Fruit fly (Drosophila melanogaster) whole organism, embryonic: ENCODE measurements around the gene Pak.

Source experiments
- ATbp ChIP-seq: fragments of 200-800 bp; sonication (Bioruptor generic); optimal IDR thresholded peaks from 2 replicates; lab custom pipeline; 2017; ENCODE audit warnings: missing biosample characterization, mild to moderate bottlenecking, missing genetic modification characterization, missing genetic modification reagents
- Blimp-1 ChIP-seq: fragments of 200-800 bp; sonication (Bioruptor generic); optimal IDR thresholded peaks from 3 replicates; lab custom pipeline; 2018; ENCODE audit warnings: missing biosample characterization, missing genetic modification characterization, mild to moderate bottlenecking, moderate library complexity, missing genetic modification reagents
- CG11695 ChIP-seq: fragments of 200-800 bp; sonication (Bioruptor generic); IDR thresholded peaks from 3 replicates; pipeline ENCODE4 v1.3.6; 2022; ENCODE audit warnings: missing biosample characterization, missing genetic modification characterization
- CG12071 ChIP-seq: fragments of 200-800 bp; sonication (Bioruptor generic); optimal IDR thresholded peaks from 3 replicates; lab custom pipeline; 2018; ENCODE audit warnings: missing biosample characterization, mild to moderate bottlenecking, missing genetic modification characterization
- CG13287 ChIP-seq: fragments of 200-800 bp; sonication (Bioruptor generic); IDR thresholded peaks from 2 replicates; pipeline ENCODE4 v1.3.6; 2022; ENCODE audit warnings: missing biosample characterization, missing genetic modification characterization; ENCODE audit not compliant: partially characterized antibody
- CG13775 ChIP-seq: fragments of 200-800 bp; sonication (Bioruptor generic); optimal IDR thresholded peaks from 3 replicates; lab custom pipeline; 2017; ENCODE audit warnings: missing biosample characterization, mild to moderate bottlenecking, missing genetic modification characterization
- CG13894 ChIP-seq: fragments of 200-800 bp; sonication (Bioruptor generic); optimal IDR thresholded peaks from 3 replicates; lab custom pipeline; 2018; ENCODE audit warnings: missing biosample characterization, mild to moderate bottlenecking, missing genetic modification characterization, moderate library complexity
- CG14014 ChIP-seq: fragments of 200-800 bp; sonication (Bioruptor generic); IDR thresholded peaks from 2 replicates; pipeline ENCODE4 v1.3.6; 2022; ENCODE audit warnings: missing biosample characterization, missing genetic modification characterization
- CG14965 ChIP-seq: fragments of 200-800 bp; sonication (Bioruptor generic); optimal IDR thresholded peaks from 2 replicates; lab custom pipeline; 2016; ENCODE audit warnings: missing biosample characterization, missing genetic modification characterization, borderline replicate concordance
- CG16779 ChIP-seq: fragments of 200-800 bp; sonication (Bioruptor generic); IDR thresholded peaks from 2 replicates; pipeline ENCODE4 v1.3.6; 2022; ENCODE audit warnings: missing biosample characterization, missing genetic modification characterization
- CG2199 ChIP-seq: fragments of 200-800 bp; sonication (Bioruptor generic); IDR thresholded peaks from 3 replicates; pipeline ENCODE4 v1.3.6; 2022; ENCODE audit warnings: missing biosample characterization, missing genetic modification characterization
- CG32532 ChIP-seq: fragments of 200-800 bp; sonication (Bioruptor generic); IDR thresholded peaks from 2 replicates; pipeline ENCODE4 v1.3.6; 2022; ENCODE audit warnings: missing biosample characterization, missing genetic modification characterization
- CG33213 ChIP-seq: fragments of 200-800 bp; sonication (Bioruptor generic); optimal IDR thresholded peaks from 3 replicates; lab custom pipeline; 2016; ENCODE audit warnings: missing biosample characterization, missing genetic modification characterization
- CG3838 ChIP-seq: fragments of 200-800 bp; sonication (Bioruptor generic); optimal IDR thresholded peaks from 3 replicates; lab custom pipeline; 2016; ENCODE audit warnings: missing biosample characterization, missing genetic modification characterization
- CG42726 ChIP-seq: fragments of 200-800 bp; sonication (Bioruptor generic); IDR thresholded peaks from 2 replicates; pipeline ENCODE4 v1.3.6; 2022; ENCODE audit warnings: missing biosample characterization, missing genetic modification characterization; ENCODE audit not compliant: partially characterized antibody
- CG4854 ChIP-seq: fragments of 200-800 bp; sonication (Bioruptor generic); optimal IDR thresholded peaks from 2 replicates; lab custom pipeline; 2016; ENCODE audit warnings: missing biosample characterization, missing genetic modification characterization, inconsistent platforms
- CG6254 ChIP-seq: fragments of 200-800 bp; sonication (Bioruptor generic); optimal IDR thresholded peaks from 3 replicates; lab custom pipeline; 2017; ENCODE audit warnings: mild to moderate bottlenecking, missing biosample characterization, missing genetic modification reagents, missing genetic modification characterization
- CG6689 ChIP-seq: fragments of 200-800 bp; sonication (Bioruptor generic); IDR thresholded peaks from 2 replicates; pipeline ENCODE4 v1.3.6; 2022; ENCODE audit warnings: missing biosample characterization, missing genetic modification characterization
- CG6854 ChIP-seq: fragments of 200-800 bp; sonication (Bioruptor generic); optimal IDR thresholded peaks from 3 replicates; lab custom pipeline; 2017; ENCODE audit warnings: missing biosample characterization, mild to moderate bottlenecking, missing genetic modification characterization
- CG7786 ChIP-seq: fragments of 200-800 bp; sonication (Bioruptor generic); optimal IDR thresholded peaks from 2 replicates; lab custom pipeline; 2016; ENCODE audit warnings: missing biosample characterization, missing genetic modification characterization
- CG7839 ChIP-seq: fragments of 200-800 bp; sonication (Bioruptor generic); optimal IDR thresholded peaks from 3 replicates; lab custom pipeline; 2018; ENCODE audit warnings: missing biosample characterization, mild to moderate bottlenecking, missing genetic modification characterization, moderate library complexity
- CG9437 ChIP-seq: fragments of 200-800 bp; sonication (Bioruptor generic); optimal IDR thresholded peaks from 2 replicates; lab custom pipeline; 2018; ENCODE audit warnings: missing biosample characterization, mild to moderate bottlenecking, missing genetic modification characterization
- CTCF ChIP-seq: fragments of 200-800 bp; sonication (Bioruptor generic); optimal IDR thresholded peaks from 2 replicates; lab custom pipeline; 2017; ENCODE audit warnings: missing biosample characterization, mild to moderate bottlenecking, missing genetic modification characterization, moderate library complexity
- Dek ChIP-seq: fragments of 200-800 bp; sonication (Bioruptor generic); optimal IDR thresholded peaks from 3 replicates; lab custom pipeline; 2019; ENCODE audit warnings: missing biosample characterization, mild to moderate bottlenecking, missing genetic modification characterization, moderate library complexity
- Dip2 ChIP-seq: fragments of 200-800 bp; sonication (Bioruptor generic); IDR thresholded peaks from 2 replicates; pipeline ENCODE4 v1.3.6; 2022; ENCODE audit warnings: missing biosample characterization, missing genetic modification characterization
- Drgx ChIP-seq: fragments of 200-800 bp; sonication (Bioruptor generic); IDR thresholded peaks from 2 replicates; pipeline ENCODE4 v1.3.6; 2022; ENCODE audit warnings: missing biosample characterization, missing genetic modification characterization
- Mrtf ChIP-seq: fragments of 200-800 bp; sonication (Bioruptor generic); IDR thresholded peaks from 3 replicates; pipeline ENCODE4 v1.3.6; 2022; ENCODE audit warnings: missing biosample characterization, missing genetic modification characterization
- Neu2 ChIP-seq: fragments of 200-800 bp; sonication (Bioruptor generic); optimal IDR thresholded peaks from 3 replicates; lab custom pipeline; 2016; ENCODE audit warnings: missing biosample characterization, missing genetic modification characterization, borderline replicate concordance
- Nf-YA ChIP-seq: fragments of 200-800 bp; sonication (Bioruptor generic); IDR thresholded peaks from 2 replicates; pipeline ENCODE4 v1.3.6; 2022; ENCODE audit warnings: missing biosample characterization, missing genetic modification characterization
- Nf-YB ChIP-seq: fragments of 200-800 bp; sonication (Bioruptor generic); optimal IDR thresholded peaks from 3 replicates; lab custom pipeline; 2019; ENCODE audit warnings: missing biosample characterization, mild to moderate bottlenecking, missing genetic modification characterization, moderate library complexity
- Oaz ChIP-seq: fragments of 200-800 bp; sonication (Bioruptor generic); IDR thresholded peaks from 2 replicates; pipeline ENCODE4 v1.3.6; 2022; ENCODE audit warnings: missing biosample characterization, missing genetic modification characterization
- Oli ChIP-seq: fragments of 200-800 bp; sonication (Bioruptor generic); optimal IDR thresholded peaks from 2 replicates; lab custom pipeline; 2018; ENCODE audit warnings: missing biosample characterization, mild to moderate bottlenecking, missing genetic modification characterization, moderate library complexity
- Ssrp ChIP-seq: fragments of 200-800 bp; sonication (Bioruptor generic); optimal IDR thresholded peaks from 2 replicates; lab custom pipeline; 2018; ENCODE audit warnings: missing biosample characterization, mild to moderate bottlenecking, missing genetic modification characterization, moderate library complexity
- al ChIP-seq: fragments of 200-800 bp; sonication (Bioruptor generic); IDR thresholded peaks from 2 replicates; pipeline ENCODE4 v1.3.6; 2022; ENCODE audit warnings: missing biosample characterization, missing genetic modification characterization
- az2 ChIP-seq: fragments of 200-800 bp; sonication (Bioruptor generic); optimal IDR thresholded peaks from 3 replicates; lab custom pipeline; 2016; ENCODE audit warnings: missing biosample characterization, missing genetic modification characterization
- bab2 ChIP-seq: fragments of 200-800 bp; sonication (Bioruptor generic); optimal IDR thresholded peaks from 2 replicates; lab custom pipeline; 2016; ENCODE audit warnings: missing biosample characterization, missing genetic modification characterization
- bowl ChIP-seq: fragments of 200-800 bp; sonication (Bioruptor generic); IDR thresholded peaks from 2 replicates; pipeline ENCODE4 v1.3.6; 2022; ENCODE audit warnings: missing biosample characterization, missing genetic modification characterization
- cad ChIP-seq: fragments of >200 bp; optimal IDR thresholded peaks from 2 replicates; lab custom pipeline; 2017; ENCODE audit warnings: missing biosample characterization, missing genetic modification characterization
- chn ChIP-seq: fragments of 200-800 bp; sonication (Bioruptor generic); optimal IDR thresholded peaks from 2 replicates; lab custom pipeline; 2016; ENCODE audit warnings: missing biosample characterization, missing genetic modification characterization
- fru ChIP-seq: fragments of >200 bp; optimal IDR thresholded peaks from 2 replicates; lab custom pipeline; 2017
- gsb-n ChIP-seq: fragments of 200-800 bp; sonication (Bioruptor generic); optimal IDR thresholded peaks from 3 replicates; lab custom pipeline; 2018; ENCODE audit warnings: missing biosample characterization, mild to moderate bottlenecking, missing genetic modification characterization
- gt ChIP-seq: fragments of 200-800 bp; sonication (Bioruptor generic); IDR thresholded peaks from 2 replicates; pipeline ENCODE4 v1.3.6; 2022; ENCODE audit warnings: missing biosample characterization, missing genetic modification characterization
- oc ChIP-seq: fragments of 200-800 bp; sonication (Bioruptor generic); optimal IDR thresholded peaks from 2 replicates; lab custom pipeline; 2018; ENCODE audit warnings: missing biosample characterization, mild to moderate bottlenecking, missing genetic modification characterization, moderate library complexity
- onecut ChIP-seq: fragments of 200-800 bp; sonication (Bioruptor generic); IDR thresholded peaks from 2 replicates; pipeline ENCODE4 v1.3.6; 2022; ENCODE audit warnings: missing biosample characterization, missing genetic modification characterization
- pb ChIP-seq: fragments of 200-800 bp; sonication (Bioruptor generic); optimal IDR thresholded peaks from 3 replicates; lab custom pipeline; 2016; ENCODE audit warnings: missing biosample characterization, missing genetic modification characterization
- prd ChIP-seq, 3 experiments: fragments of >200 bp in 2 of 3; fragments of 200-800 bp in 1 of 3; sonication (Bioruptor generic) in 1 of 3; optimal IDR thresholded peaks in 2 of 3; IDR thresholded peaks in 1 of 3; 2 replicates in 2 of 3; 3 replicates in 1 of 3; pipeline versions ENCODE4 v1.3.6 to Lab custom; 2017 to 2022; ENCODE audit warnings: missing biosample characterization in 1 of 3, missing genetic modification characterization in 1 of 3
- schlank ChIP-seq: fragments of 200-800 bp; sonication (Bioruptor generic); optimal IDR thresholded peaks from 2 replicates; lab custom pipeline; 2018; ENCODE audit warnings: missing biosample characterization, mild to moderate bottlenecking, missing genetic modification characterization
- scrt ChIP-seq: fragments of 200-800 bp; sonication (Bioruptor generic); optimal IDR thresholded peaks from 2 replicates; lab custom pipeline; 2018; ENCODE audit warnings: missing biosample characterization, mild to moderate bottlenecking, missing genetic modification characterization, moderate library complexity
- sd ChIP-seq: fragments of 200-800 bp; sonication (Bioruptor generic); optimal IDR thresholded peaks from 3 replicates; lab custom pipeline; 2018; ENCODE audit warnings: missing biosample characterization, mild to moderate bottlenecking, missing genetic modification characterization, moderate library complexity
- sens ChIP-seq: fragments of 200-800 bp; sonication (Bioruptor generic); peaks from one replicate; lab custom pipeline; 2016; ENCODE audit warnings: missing biosample characterization, missing genetic modification characterization
- sisA ChIP-seq: fragments of 200-800 bp; sonication (Bioruptor generic); IDR thresholded peaks from 2 replicates; pipeline ENCODE4 v1.3.6; 2022; ENCODE audit warnings: missing biosample characterization, missing genetic modification characterization
- slbo ChIP-seq: fragments of 200-800 bp; sonication (Bioruptor generic); IDR thresholded peaks from 2 replicates; pipeline ENCODE4 v1.3.6; 2022; ENCODE audit warnings: missing biosample characterization, missing genetic modification characterization
- toy ChIP-seq: fragments of 200-800 bp; sonication (Bioruptor generic); IDR thresholded peaks from 2 replicates; pipeline ENCODE4 v1.3.6; 2022; ENCODE audit warnings: missing biosample characterization, missing genetic modification characterization

Pak gene

dm6 chr3R:6351181-6351580 lies 485 bp downstream of the Pak start (continued):
- TF ChIP-seq CG14965 (GFP tag; lab: Kevin White, UChicago), result no peak
- TF ChIP-seq CG13894, result no peak
- no peak for TF ChIP-seq al (GFP tag; lab: Robert Waterston, UW)
- no peak for TF ChIP-seq Mrtf (GFP tag; lab: Robert Waterston, UW)
- no peak for TF ChIP-seq gsb-n
- no peak for TF ChIP-seq CG13287
- no peak for TF ChIP-seq bab2
- TF ChIP-seq CG13775, result no peak
- no peak for TF ChIP-seq az2 (GFP tag; lab: Kevin White, UChicago)
- no peak for TF ChIP-seq Ssrp (tag; lab: Kevin White, UChicago)
- peak; percentile 100 for TF ChIP-seq CG6254 (GFP tag; lab: Kevin White, UChicago)
- no peak for TF ChIP-seq Dek (tag; lab: Kevin White, UChicago)
- no peak for TF ChIP-seq Oaz
- TF ChIP-seq onecut (GFP tag; lab: Robert Waterston, UW), result peak; percentile 84
- no peak for TF ChIP-seq CG33213 (GFP tag; lab: Kevin White, UChicago)
- TF ChIP-seq fru (lab: Kevin White, UChicago), result no peak
- TF ChIP-seq ATbp (GFP tag; lab: Kevin White, UChicago), result no peak
- no peak for TF ChIP-seq Nf-YA
- no peak for TF ChIP-seq CG12071 (GFP tag; lab: Kevin White, UChicago)
- TF ChIP-seq CG16779 (GFP tag; lab: Robert Waterston, UW), result 0 out of 2 replicates have a peak, but pooled peaks have one; percentile 16
- no peak for TF ChIP-seq pb
- TF ChIP-seq Nf-YB (GFP tag; lab: Kevin White, UChicago), result peak; percentile 21
- TF ChIP-seq CTCF, result no peak
- TF ChIP-seq chn (GFP tag; lab: Kevin White, UChicago), result no peak
- no peak; the same call in 2 of the 3 replicates for TF ChIP-seq CG11695 (GFP tag; lab: Robert Waterston, UW)
- peak; percentile 22 for TF ChIP-seq CG9437
- TF ChIP-seq oc, result no peak
- no peak for TF ChIP-seq prd (optimal IDR thresholded peaks at IDR 0.05; lab: Kevin White, UChicago)
- TF ChIP-seq prd (GFP tag; IDR thresholded peaks at IDR 0.05; lab: Robert Waterston, UW), result no peak
- no peak for TF ChIP-seq gt
- no peak for TF ChIP-seq bowl
- TF ChIP-seq cad (GFP tag; lab: Kevin White, UChicago), result peak; percentile 61
- TF ChIP-seq Neu2 (GFP tag; lab: Kevin White, UChicago), result peak; percentile 39
- TF ChIP-seq Blimp-1 (GFP tag; lab: Kevin White, UChicago), result no peak
- TF ChIP-seq CG6854, result no peak
- TF ChIP-seq CG7786 (GFP tag; lab: Kevin White, UChicago), result no peak

- TF ChIP-seq schlank (tag; lab: Kevin White, UChicago) (no peak), sisA (GFP tag; lab: Robert Waterston, UW) (no peak), Drgx (GFP tag; lab: Robert Waterston, UW) (peak; percentile 55; the same call in 1 of the 2 replicates), sd (tag; lab: Kevin White, UChicago) (peak; percentile 13), CG6689 (GFP tag; lab: Robert Waterston, UW) (peak; percentile 36; the same call in 1 of the 2 replicates), CG4854 (GFP tag; lab: Kevin White, UChicago) (no peak), Dip2 (GFP tag; lab: Robert Waterston, UW) (no peak), CG7839 (tag; lab: Kevin White, UChicago) (peak; percentile 38), sens (peak; percentile 85), toy (GFP tag; lab: Robert Waterston, UW) (no peak), CG2199 (GFP tag; lab: Robert Waterston, UW) (peak; percentile 15; the same call in 1 of the 3 replicates), CG32532 (no peak), CG14014 (GFP tag; lab: Robert Waterston, UW) (peak; percentile 4; the same call in 1 of the 2 replicates), CG42726 (no peak), CG3838 (no peak), Oli (tag; lab: Kevin White, UChicago) (peak; percentile 35), slbo (no peak), scrt (GFP tag; lab: Kevin White, UChicago) (no peak)
These were observed 1.1 kb downstream of the Pak start for dm6 chr3R:6351696-6352378.
